Worm (Caenorhabditis elegans) whole organism, late embryonic: ENCODE measurements around the gene E02C12.9.

ENCODE experiments used
- C08G9.2 ChIP-seq: sonication (generic microtip); optimal IDR thresholded peaks from 2 replicates; lab custom pipeline; 2016; ENCODE audit warnings: mild to moderate bottlenecking, missing genetic modification characterization, moderate library complexity, missing compliant biosample characterization
- C38D4.7 ChIP-seq: fragments of 200-800 bp; sonication (Bioruptor generic); optimal IDR thresholded peaks from 2 replicates; lab custom pipeline; 2018; ENCODE audit warnings: mild to moderate bottlenecking, missing genetic modification characterization, moderate library complexity, missing compliant biosample characterization
- K02D7.2 ChIP-seq: sonication (generic microtip); optimal IDR thresholded peaks from 2 replicates; lab custom pipeline; 2017; ENCODE audit warnings: mild to moderate bottlenecking, missing genetic modification characterization, missing compliant biosample characterization
- Y22D7AL.16 ChIP-seq: sonication (generic microtip); optimal IDR thresholded peaks from 2 replicates; lab custom pipeline; 2016; ENCODE audit warnings: missing genetic modification characterization, missing compliant biosample characterization
- ceh-14 ChIP-seq: sonication (generic microtip); optimal IDR thresholded peaks from 2 replicates; lab custom pipeline; 2016; ENCODE audit warnings: missing genotype, missing genetic modification characterization, missing compliant biosample characterization
- ceh-18 ChIP-seq: sonication (generic microtip); optimal IDR thresholded peaks from 2 replicates; lab custom pipeline; 2016; ENCODE audit warnings: missing genetic modification characterization, missing compliant biosample characterization
- ceh-19 ChIP-seq: fragments of 200-800 bp; sonication (Bioruptor generic); optimal IDR thresholded peaks from 2 replicates; lab custom pipeline; 2018; ENCODE audit warnings: mild to moderate bottlenecking, missing genetic modification characterization, missing compliant biosample characterization
- ceh-30 ChIP-seq: fragments of 150-350 bp; optimal IDR thresholded peaks from 2 replicates; lab custom pipeline; 2014; ENCODE audit warnings: missing biosample characterization, missing genetic modification characterization
- ceh-34 ChIP-seq: sonication (generic microtip); optimal IDR thresholded peaks from 2 replicates; lab custom pipeline; 2016; ENCODE audit warnings: mild to moderate bottlenecking, missing genetic modification characterization, missing compliant biosample characterization
- ceh-48 ChIP-seq: sonication (generic microtip); optimal IDR thresholded peaks from 2 replicates; lab custom pipeline; 2016; ENCODE audit warnings: missing genetic modification characterization, inconsistent platforms, missing compliant biosample characterization
- ceh-9 ChIP-seq: sonication (generic microtip); optimal IDR thresholded peaks from 2 replicates; lab custom pipeline; 2016; ENCODE audit warnings: mild to moderate bottlenecking, missing genetic modification characterization, inconsistent platforms, missing compliant biosample characterization
- che-1 ChIP-seq: sonication (generic microtip); optimal IDR thresholded peaks from 2 replicates; lab custom pipeline; 2016; ENCODE audit warnings: mild to moderate bottlenecking, missing genetic modification characterization, missing compliant biosample characterization
- dmd-4 ChIP-seq: sonication (generic microtip); optimal IDR thresholded peaks from 2 replicates; lab custom pipeline; 2016; ENCODE audit warnings: borderline replicate concordance, missing genetic modification characterization, missing compliant biosample characterization
- elt-2 ChIP-seq: sonication (generic microtip); optimal IDR thresholded peaks from 2 replicates; lab custom pipeline; 2016; ENCODE audit warnings: missing genetic modification reagents, missing genetic modification characterization, missing compliant biosample characterization
- fkh-10 ChIP-seq: fragments of 150-350 bp; optimal IDR thresholded peaks from 2 replicates; lab custom pipeline; 2014; ENCODE audit warnings: missing biosample characterization, missing genetic modification reagents, missing genetic modification characterization
- fkh-6 ChIP-seq: sonication (generic microtip); optimal IDR thresholded peaks from 2 replicates; lab custom pipeline; 2016; ENCODE audit warnings: missing genetic modification characterization, missing compliant biosample characterization
- gmeb-2 ChIP-seq: sonication (generic microtip); optimal IDR thresholded peaks from 2 replicates; lab custom pipeline; 2016; ENCODE audit warnings: missing genetic modification characterization, inconsistent platforms, missing compliant biosample characterization
- hlh-15 ChIP-seq: sonication (generic microtip); optimal IDR thresholded peaks from 2 replicates; lab custom pipeline; 2016; ENCODE audit warnings: missing genetic modification characterization, missing compliant biosample characterization
- hlh-30 ChIP-seq: sonication (generic microtip); optimal IDR thresholded peaks from 2 replicates; lab custom pipeline; 2017; ENCODE audit warnings: antibody characterized with exemption, missing genetic modification characterization, missing compliant biosample characterization; ENCODE audit not compliant: insufficient read depth
- hlh-8 ChIP-seq: sonication (generic microtip); optimal IDR thresholded peaks from 2 replicates; lab custom pipeline; 2016; ENCODE audit warnings: missing genotype, missing genetic modification characterization, missing compliant biosample characterization
- nhr-11 ChIP-seq: fragments of 150-350 bp; optimal IDR thresholded peaks from 2 replicates; lab custom pipeline; 2014; ENCODE audit warnings: missing biosample characterization, missing genetic modification characterization
- npax-4 ChIP-seq: sonication (generic microtip); optimal IDR thresholded peaks from 2 replicates; lab custom pipeline; 2016; ENCODE audit warnings: missing genetic modification characterization, missing compliant biosample characterization
- pat-9 ChIP-seq: fragments of 200-800 bp; sonication (Bioruptor generic); optimal IDR thresholded peaks from 2 replicates; lab custom pipeline; 2018; ENCODE audit warnings: mild to moderate bottlenecking, missing genetic modification characterization, moderate library complexity, missing compliant biosample characterization
- pha-2 ChIP-seq: sonication (generic microtip); optimal IDR thresholded peaks from 2 replicates; lab custom pipeline; 2017; ENCODE audit warnings: mild to moderate bottlenecking, missing genetic modification characterization, missing compliant biosample characterization
- pha-4 ChIP-seq: fragments of 150-350 bp; optimal IDR thresholded peaks from 2 replicates; lab custom pipeline; 2018; ENCODE audit warnings: missing biosample characterization, missing genetic modification reagents, missing genetic modification characterization
- pros-1 ChIP-seq: fragments of 150-350 bp; optimal IDR thresholded peaks from 2 replicates; lab custom pipeline; 2014; ENCODE audit warnings: missing biosample characterization, missing genetic modification reagents, missing genetic modification characterization
- sox-4 ChIP-seq: sonication (generic microtip); optimal IDR thresholded peaks from 2 replicates; lab custom pipeline; 2017; ENCODE audit warnings: mild to moderate bottlenecking, missing genetic modification characterization, inconsistent platforms, missing compliant biosample characterization
- syd-9 ChIP-seq: sonication (generic microtip); optimal IDR thresholded peaks from 2 replicates; lab custom pipeline; 2016; ENCODE audit warnings: mild to moderate bottlenecking, missing genetic modification characterization, moderate library complexity, missing compliant biosample characterization
- tbx-2 ChIP-seq: sonication (generic microtip); optimal IDR thresholded peaks from 2 replicates; lab custom pipeline; 2016; ENCODE audit warnings: missing genetic modification characterization, missing compliant biosample characterization
- tbx-7 ChIP-seq: sonication (generic microtip); optimal IDR thresholded peaks from 2 replicates; lab custom pipeline; 2016; ENCODE audit warnings: missing genotype, missing genetic modification characterization, missing compliant biosample characterization
- unc-55 ChIP-seq: sonication (generic microtip); optimal IDR thresholded peaks from 2 replicates; lab custom pipeline; 2017; ENCODE audit warnings: missing biosample characterization, missing genetic modification reagents, missing genetic modification characterization
- unc-86 ChIP-seq: sonication (generic microtip); optimal IDR thresholded peaks from 2 replicates; lab custom pipeline; 2016; ENCODE audit warnings: missing genetic modification characterization, missing compliant biosample characterization
- zip-5 ChIP-seq: sonication (generic microtip); optimal IDR thresholded peaks from 2 replicates; lab custom pipeline; 2016; ENCODE audit warnings: missing genetic modification characterization, missing compliant biosample characterization
- ztf-16 ChIP-seq: sonication (generic microtip); optimal IDR thresholded peaks from 2 replicates; lab custom pipeline; 2017; ENCODE audit warnings: missing genetic modification characterization, missing compliant biosample characterization

E02C12.9 gene

DNA sequence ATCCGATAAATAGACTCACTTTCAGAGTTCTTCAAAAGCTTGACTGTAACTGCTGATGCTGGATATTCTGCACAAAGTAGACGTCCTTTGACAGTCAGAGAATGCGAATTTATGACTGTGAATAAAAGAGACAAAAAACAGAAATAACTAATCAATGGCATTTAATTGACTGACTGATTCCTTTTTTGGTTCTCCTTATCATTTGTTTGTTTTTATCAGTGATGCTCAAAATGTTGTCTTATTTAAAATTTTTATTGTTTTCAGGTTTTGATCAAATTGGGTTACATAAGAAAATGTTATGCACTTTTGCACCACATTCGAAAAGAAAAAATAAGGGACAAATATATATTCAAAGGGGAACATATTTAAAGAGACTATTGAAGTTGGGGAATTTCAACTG, 18.9 kb downstream of the E02C12.9 start, which contains the start of gene ttr-49:
TSS of gene ttr-49 (minus strand) at position 171 of the 400 bp plus-strand sequence.
- TF ChIP-seq hlh-30 (tag; lab: Kevin White, UChicago) (no peak), ztf-16 (tag; lab: Kevin White, UChicago) (no peak), ceh-18 (tag; lab: Kevin White, UChicago) (no peak), pat-9 (tag; lab: Kevin White, UChicago) (no peak), ceh-30 (no peak), npax-4 (tag; lab: Kevin White, UChicago) (no peak), elt-2 (tag; lab: Kevin White, UChicago) (no peak), nhr-11 (tag; lab: Kevin White, UChicago) (no peak), tbx-2 (tag; lab: Kevin White, UChicago) (no peak), ceh-19 (GFP tag; lab: Kevin White, UChicago) (no peak), fkh-10 (GFP tag; lab: Kevin White, UChicago) (no peak)

DNA sequence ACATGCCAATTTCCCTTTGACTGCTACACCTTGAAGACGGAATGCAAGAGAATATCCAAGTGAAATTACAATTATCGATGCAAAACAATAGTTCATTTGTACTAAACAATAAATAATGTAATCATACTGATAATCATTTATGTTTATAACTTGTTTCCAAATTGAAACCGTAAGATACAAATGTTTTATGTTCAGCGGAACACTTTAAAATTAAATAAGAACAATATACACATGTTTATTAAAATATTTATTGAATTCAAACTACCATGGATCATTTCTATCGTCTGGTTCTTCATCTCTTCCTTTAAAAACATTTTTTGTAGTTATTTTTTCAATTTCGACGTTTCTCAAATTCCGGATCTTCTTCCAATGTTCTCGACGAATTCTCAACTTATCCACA, 19.9 kb downstream of the E02C12.9 start, which contains the start of gene ttr-40:
TSS of gene ttr-40 (minus strand) at position 101 of the 400 bp plus-strand sequence.
- TF ChIP-seq ceh-48 (tag; lab: Kevin White, UChicago) (no peak), gmeb-2 (no peak), pros-1 (tag; lab: Kevin White, UChicago) (no peak), K02D7.2 (tag; lab: Kevin White, UChicago) (no peak), tbx-7 (tag; lab: Kevin White, UChicago) (no peak), sox-4 (tag; lab: Kevin White, UChicago) (no peak), hlh-8 (tag; lab: Kevin White, UChicago) (no peak)

- TF ChIP-seq ceh-14 (tag; lab: Kevin White, UChicago) (no peak), ceh-48 (tag; lab: Kevin White, UChicago) (no peak), ceh-9 (no peak), pha-2 (tag; lab: Kevin White, UChicago) (no peak), C38D4.7 (GFP tag; lab: Kevin White, UChicago) (no peak), che-1 (tag; lab: Kevin White, UChicago) (no peak), ceh-30 (no peak), Y22D7AL.16 (tag; lab: Kevin White, UChicago) (no peak), nhr-11 (tag; lab: Kevin White, UChicago) (no peak), ceh-19 (GFP tag; lab: Kevin White, UChicago) (no peak), unc-86 (tag; lab: Kevin White, UChicago) (no peak), zip-5 (no peak), K02D7.2 (tag; lab: Kevin White, UChicago) (no peak), ceh-18 (tag; lab: Kevin White, UChicago) (no peak)
Measured at ce11 chrV:9352947-9353346, 22.3 kb downstream of the E02C12.9 start, which contains the start of gene srx-46. Gene srx-46 (plus strand): TSS chrV:9353247.

ce11 chrV:9349687-9350086, 25.6 kb downstream of the E02C12.9 start, which contains the start of gene srx-47:
Gene srx-47 (plus strand): TSS chrV:9349987.
- TF ChIP-seq ztf-16 (tag; lab: Kevin White, UChicago) (no peak), unc-86 (tag; lab: Kevin White, UChicago) (no peak), C08G9.2 (tag; lab: Kevin White, UChicago) (no peak), pha-2 (tag; lab: Kevin White, UChicago) (no peak), ceh-34 (no peak), hlh-15 (tag; lab: Kevin White, UChicago) (no peak), fkh-10 (GFP tag; lab: Kevin White, UChicago) (no peak), dmd-4 (no peak), unc-55 (GFP tag; lab: Kevin White, UChicago) (no peak), fkh-6 (tag; lab: Kevin White, UChicago) (no peak), syd-9 (tag; lab: Kevin White, UChicago) (no peak), che-1 (tag; lab: Kevin White, UChicago) (no peak), ceh-9 (no peak), ceh-14 (tag; lab: Kevin White, UChicago) (no peak), pha-4 (no peak), ceh-18 (tag; lab: Kevin White, UChicago) (no peak)
